Fruit fly (Drosophila melanogaster) whole organism, embryonic: ENCODE results near the gene BBIP1.

ENCODE experiments used
- Bgb ChIP-seq: fragments of 200-800 bp; sonication (Bioruptor generic); IDR thresholded peaks from 2 replicates; pipeline ENCODE4 v1.3.6; 2022; ENCODE audit warnings: missing biosample characterization, missing genetic modification characterization; ENCODE audit not compliant: partially characterized antibody
- CG10462 ChIP-seq: fragments of 200-800 bp; sonication (Bioruptor generic); optimal IDR thresholded peaks from 2 replicates; lab custom pipeline; 2016; ENCODE audit warnings: missing biosample characterization, missing genetic modification characterization
- CG11456 ChIP-seq: fragments of 200-800 bp; sonication (Bioruptor generic); IDR thresholded peaks from 3 replicates; pipeline ENCODE4 v1.3.6; 2022; ENCODE audit warnings: missing biosample characterization, missing genetic modification characterization
- CG12659 ChIP-seq: fragments of 200-800 bp; sonication (Bioruptor generic); optimal IDR thresholded peaks from 3 replicates; lab custom pipeline; 2017; ENCODE audit warnings: mild to moderate bottlenecking, missing biosample characterization, missing genetic modification reagents, missing genetic modification characterization
- CG15514 ChIP-seq: fragments of 200-800 bp; sonication (Bioruptor generic); optimal IDR thresholded peaks from 3 replicates; lab custom pipeline; 2017; ENCODE audit warnings: missing biosample characterization, missing genetic modification characterization, mild to moderate bottlenecking, moderate library complexity, missing genetic modification reagents
- CG1647 ChIP-seq: fragments of 200-800 bp; sonication (Bioruptor generic); optimal IDR thresholded peaks from 3 replicates; lab custom pipeline; 2016; ENCODE audit warnings: missing biosample characterization, missing genetic modification characterization
- CG16813 ChIP-seq: fragments of 200-800 bp; sonication (Bioruptor generic); IDR thresholded peaks from 3 replicates; pipeline ENCODE4 v1.3.6; 2022; ENCODE audit warnings: missing biosample characterization, missing genetic modification characterization; ENCODE audit not compliant: partially characterized antibody
- CG3995 ChIP-seq: fragments of 200-800 bp; sonication (Bioruptor generic); optimal IDR thresholded peaks from 3 replicates; lab custom pipeline; 2016; ENCODE audit warnings: missing biosample characterization, missing genetic modification characterization
- CG7928 ChIP-seq: fragments of 200-800 bp; sonication (Bioruptor generic); optimal IDR thresholded peaks from 2 replicates; lab custom pipeline; 2017; ENCODE audit warnings: missing biosample characterization, mild to moderate bottlenecking, missing genetic modification characterization
- CG8478 ChIP-seq: fragments of >200 bp; optimal IDR thresholded peaks from 2 replicates; lab custom pipeline; 2018
- CG9437 ChIP-seq: fragments of 200-800 bp; sonication (Bioruptor generic); optimal IDR thresholded peaks from 2 replicates; lab custom pipeline; 2018; ENCODE audit warnings: missing biosample characterization, mild to moderate bottlenecking, missing genetic modification characterization
- Dll ChIP-seq: fragments of 200-800 bp; sonication (Bioruptor generic); IDR thresholded peaks from 4 replicates; pipeline ENCODE4 v1.3.6; 2022; ENCODE audit warnings: missing biosample characterization, missing genetic modification characterization; ENCODE audit not compliant: partially characterized antibody
- Dref ChIP-seq: fragments of 200-800 bp; sonication (Bioruptor generic); IDR thresholded peaks from 2 replicates; pipeline ENCODE4 v1.3.6; 2022; ENCODE audit warnings: missing biosample characterization, missing genetic modification characterization
- E2f2 ChIP-seq: fragments of 200-800 bp; sonication (Bioruptor generic); IDR thresholded peaks from 2 replicates; pipeline ENCODE4 v1.3.6; 2022; ENCODE audit warnings: missing biosample characterization, missing genetic modification characterization
- Hey ChIP-seq: fragments of 200-800 bp; sonication (Bioruptor generic); optimal IDR thresholded peaks from 3 replicates; lab custom pipeline; 2018; ENCODE audit warnings: missing biosample characterization, mild to moderate bottlenecking, missing genetic modification characterization
- Hr51 ChIP-seq, 2 experiments: fragments of 200-800 bp; sonication (Bioruptor generic); optimal IDR thresholded peaks; 2 replicates in 1 of 2; 3 replicates in 1 of 2; lab custom pipeline; 2016 to 2018; ENCODE audit warnings: missing biosample characterization in 2 of 2, missing genetic modification characterization in 2 of 2, mild to moderate bottlenecking in 1 of 2, moderate library complexity in 1 of 2
- MBD-R2 ChIP-seq: fragments of 200-800 bp; sonication (Bioruptor generic); IDR thresholded peaks from 2 replicates; pipeline ENCODE4 v1.3.6; 2022; ENCODE audit warnings: missing biosample characterization, missing genetic modification characterization
- Ptx1 ChIP-seq: fragments of 200-800 bp; sonication (Bioruptor generic); IDR thresholded peaks from 2 replicates; pipeline ENCODE4 v1.3.6; 2022; ENCODE audit warnings: missing biosample characterization, missing genetic modification characterization
- Ravus ChIP-seq: fragments of 200-800 bp; sonication (Bioruptor generic); IDR thresholded peaks from 2 replicates; pipeline ENCODE4 v1.3.6; 2022; ENCODE audit warnings: missing biosample characterization, missing genetic modification characterization
- da ChIP-seq: fragments of 200-800 bp; sonication (Bioruptor generic); optimal IDR thresholded peaks from 2 replicates; lab custom pipeline; 2016; ENCODE audit warnings: missing biosample characterization, missing genetic modification characterization
- fd64A ChIP-seq: fragments of 200-800 bp; sonication (Bioruptor generic); optimal IDR thresholded peaks from 3 replicates; lab custom pipeline; 2018; ENCODE audit warnings: missing biosample characterization, mild to moderate bottlenecking, missing genetic modification characterization
- kay ChIP-seq: fragments of 200-800 bp; sonication (Bioruptor generic); optimal IDR thresholded peaks from 2 replicates; lab custom pipeline; 2016; ENCODE audit warnings: missing biosample characterization, missing genetic modification characterization
- lilli ChIP-seq: fragments of 200-800 bp; sonication (Bioruptor generic); optimal IDR thresholded peaks from 3 replicates; lab custom pipeline; 2016; ENCODE audit warnings: missing biosample characterization, missing genetic modification characterization
- nmo ChIP-seq: fragments of 200-800 bp; sonication (Bioruptor generic); optimal IDR thresholded peaks from 2 replicates; lab custom pipeline; 2018; ENCODE audit warnings: missing biosample characterization, mild to moderate bottlenecking, missing genetic modification characterization, moderate library complexity
- nom ChIP-seq: fragments of 200-800 bp; sonication (Bioruptor generic); optimal IDR thresholded peaks from 2 replicates; lab custom pipeline; 2017; ENCODE audit warnings: missing biosample characterization, missing genetic modification characterization, mild to moderate bottlenecking, moderate library complexity, missing genetic modification reagents
- pb ChIP-seq: fragments of 200-800 bp; sonication (Bioruptor generic); optimal IDR thresholded peaks from 3 replicates; lab custom pipeline; 2016; ENCODE audit warnings: missing biosample characterization, missing genetic modification characterization
- phol ChIP-seq: fragments of 200-800 bp; sonication (Bioruptor generic); optimal IDR thresholded peaks from 3 replicates; lab custom pipeline; 2018; ENCODE audit warnings: missing biosample characterization, mild to moderate bottlenecking, missing genetic modification characterization, moderate library complexity
- repo ChIP-seq: fragments of 200-800 bp; sonication (Bioruptor generic); optimal IDR thresholded peaks from 2 replicates; lab custom pipeline; 2016; ENCODE audit warnings: missing biosample characterization, missing genetic modification characterization
- sc ChIP-seq, 3 experiments: fragments of >200 bp in 2 of 3; fragments of 200-800 bp in 1 of 3; sonication (Bioruptor generic) in 1 of 3; optimal IDR thresholded peaks; 2 replicates in 2 of 3; 3 replicates in 1 of 3; lab custom pipeline; 2017; ENCODE audit warnings: mild to moderate bottlenecking in 1 of 3, missing biosample characterization in 1 of 3, missing genetic modification characterization in 1 of 3, missing genetic modification reagents in 1 of 3
- sna ChIP-seq: fragments of 200-800 bp; sonication (Bioruptor generic); IDR thresholded peaks from 2 replicates; pipeline ENCODE4 v1.3.6; 2022; ENCODE audit warnings: missing biosample characterization, missing genetic modification characterization; ENCODE audit not compliant: partially characterized antibody
- sqz ChIP-seq: fragments of 200-800 bp; sonication (Bioruptor generic); optimal IDR thresholded peaks from 3 replicates; lab custom pipeline; 2018; ENCODE audit warnings: missing biosample characterization, mild to moderate bottlenecking, missing genetic modification characterization
- ssp ChIP-seq: fragments of 200-800 bp; sonication (Bioruptor generic); IDR thresholded peaks from 2 replicates; pipeline ENCODE4 v1.3.6; 2022; ENCODE audit warnings: missing biosample characterization, missing genetic modification characterization
- stc ChIP-seq: fragments of 200-800 bp; sonication (Bioruptor generic); IDR thresholded peaks from 2 replicates; pipeline ENCODE4 v1.3.6; 2022; ENCODE audit warnings: missing biosample characterization, missing genetic modification characterization
- sug ChIP-seq: fragments of 200-800 bp; optimal IDR thresholded peaks from 2 replicates; lab custom pipeline; 2019; ENCODE audit warnings: missing biosample characterization, mild to moderate bottlenecking, missing genetic modification characterization, moderate library complexity
- wdn ChIP-seq: fragments of 200-800 bp; sonication (Bioruptor generic); IDR thresholded peaks from 2 replicates; pipeline ENCODE4 v1.3.6; 2022; ENCODE audit warnings: missing biosample characterization, missing genetic modification characterization
- wor ChIP-seq: fragments of 200-800 bp; sonication (Bioruptor generic); IDR thresholded peaks from 2 replicates; pipeline ENCODE4 v1.3.6; 2022; ENCODE audit warnings: missing biosample characterization, missing genetic modification characterization

BBIP1 gene

dm6 chr3R:9411928-9412640 is 7.9 kb downstream of the BBIP1 start, which contains the start of the genes Task7 and alpha-Man-IIa (continued):
- no peak for TF ChIP-seq stc (GFP tag; lab: Robert Waterston, UW)
- TF ChIP-seq CG11456 (GFP tag; lab: Robert Waterston, UW), result no peak
- TF ChIP-seq CG15514 (GFP tag; lab: Kevin White, UChicago), result no peak
- TF ChIP-seq CG12659 (GFP tag; lab: Kevin White, UChicago), result peak; percentile 12
- TF ChIP-seq sc (optimal IDR thresholded peaks at IDR 0.05; lab: Kevin White, UChicago), result no peak
- TF ChIP-seq sc (GFP tag; optimal IDR thresholded peaks at IDR 0.05; lab: Kevin White, UChicago), result no peak
- TF ChIP-seq sqz (GFP tag; lab: Kevin White, UChicago), result peak; percentile 71
- no peak for TF ChIP-seq wor (GFP tag; lab: Robert Waterston, UW)
- TF ChIP-seq sug (tag; lab: Kevin White, UChicago), result no peak
- TF ChIP-seq Dll, result peak; percentile 74; the same call in 3 of the 4 replicates
- no peak for TF ChIP-seq Ptx1 (GFP tag; lab: Robert Waterston, UW)
- no peak for TF ChIP-seq CG8478 (lab: Kevin White, UChicago)
- TF ChIP-seq CG16813 (GFP tag; lab: Robert Waterston, UW), result 0 out of 3 replicates have a peak, but pooled peaks have one; percentile 7
- TF ChIP-seq sna (GFP tag; lab: Robert Waterston, UW), result 0 out of 2 replicates have a peak, but pooled peaks have one; percentile 26
- TF ChIP-seq MBD-R2 (GFP tag; lab: Robert Waterston, UW), result peak; percentile 65
- TF ChIP-seq CG3995 (GFP tag; lab: Kevin White, UChicago), result peak; percentile 47
- TF ChIP-seq CG10462, result peak; percentile 50
- TF ChIP-seq lilli (GFP tag; lab: Kevin White, UChicago), result peak; percentile 6
- no peak for TF ChIP-seq da (GFP tag; lab: Kevin White, UChicago)
- TF ChIP-seq Dref, result peak; percentile 66
- no peak for TF ChIP-seq nom (GFP tag; lab: Kevin White, UChicago)
- no peak for TF ChIP-seq kay (GFP tag; lab: Kevin White, UChicago)
- no peak for TF ChIP-seq pb (GFP tag; lab: Kevin White, UChicago)
- TF ChIP-seq Hey, result no peak
- 0 out of 2 replicates have a peak, but pooled peaks have one; percentile 31 for TF ChIP-seq Bgb (GFP tag; lab: Robert Waterston, UW)
- TF ChIP-seq repo (GFP tag; lab: Kevin White, UChicago), result no peak
- TF ChIP-seq wdn, result no peak
- TF ChIP-seq nmo (GFP tag; lab: Kevin White, UChicago), result peak; percentile 42
- no peak for TF ChIP-seq CG1647 (GFP tag; lab: Kevin White, UChicago)
- TF ChIP-seq E2f2 (GFP tag; lab: Robert Waterston, UW), result peak; percentile 30; the same call in 1 of the 2 replicates
- TF ChIP-seq phol (tag; lab: Kevin White, UChicago), result peak; percentile 36
- no peak for TF ChIP-seq CG7928 (GFP tag; lab: Kevin White, UChicago)
- no peak for TF ChIP-seq Ravus (GFP tag; lab: Robert Waterston, UW)
- TF ChIP-seq fd64A (GFP tag; lab: Kevin White, UChicago), result no peak

- no peak for TF ChIP-seq Hr51 (GFP tag; optimal IDR thresholded peaks at IDR 0.05; lab: Kevin White, UChicago)
- TF ChIP-seq CG9437 (GFP tag; lab: Kevin White, UChicago), result peak; percentile 56
- TF ChIP-seq ssp (GFP tag; lab: Robert Waterston, UW), result no peak
Observed at dm6 chr3R:9416951-9417350, 12.8 kb downstream of the BBIP1 start.
